Fruit fly (Drosophila melanogaster): Measurements from ENCODE around the gene CG4872.

The CG4872 gene

dm6 chrX:16930465-16931286, 49.5 kb downstream of the CG4872 start (continued):
- TF ChIP-seq chn (GFP tag; optimal IDR thresholded peaks at IDR 0.05) (no peak), Fer3 (tag; optimal IDR thresholded peaks at IDR 0.05) (peak; percentile 73), Taf1 (GFP tag; IDR thresholded peaks at IDR 0.05) (peak; percentile 9; the same call in 1 of the 2 replicates), btn (GFP tag; optimal IDR thresholded peaks at IDR 0.05) (no peak), sisA (GFP tag; IDR thresholded peaks at IDR 0.05) (peak; percentile 71), sug (tag; optimal IDR thresholded peaks at IDR 0.05) (peak; percentile 37), CG9609 (GFP tag; optimal IDR thresholded peaks at IDR 0.05) (no peak), CG30020 (tag; optimal IDR thresholded peaks at IDR 0.05) (no peak), CG14710 (tag; optimal IDR thresholded peaks at IDR 0.05) (peak; percentile 49), CG31388 (GFP tag; optimal IDR thresholded peaks at IDR 0.05) (no peak), CG8944 (GFP tag; optimal IDR thresholded peaks at IDR 0.05) (no peak), slou (GFP tag; optimal IDR thresholded peaks at IDR 0.05) (peak; percentile 52), CG12236 (GFP tag; optimal IDR thresholded peaks at IDR 0.05) (no peak), CG2678 (tag; optimal IDR thresholded peaks at IDR 0.05) (peak; percentile 81), NK7.1 (GFP tag; optimal IDR thresholded peaks at IDR 0.05) (no peak), onecut (GFP tag; IDR thresholded peaks at IDR 0.05) (peak; percentile 35), Elba2 (GFP tag; optimal IDR thresholded peaks at IDR 0.05) (no peak), CG7839 (tag; optimal IDR thresholded peaks at IDR 0.05) (peak; percentile 77), Side (GFP tag; optimal IDR thresholded peaks at IDR 0.05) (no peak), usp (GFP tag; optimal IDR thresholded peaks at IDR 0.05) (no peak), CG34422 (GFP tag; IDR thresholded peaks at IDR 0.05) (peak; percentile 41; the same call in 1 of the 3 replicates), CG7928 (GFP tag; optimal IDR thresholded peaks at IDR 0.05) (peak; percentile 11), MESR4 (GFP tag; optimal IDR thresholded peaks at IDR 0.05) (no peak), tgo (GFP tag; IDR thresholded peaks at IDR 0.05) (peak; percentile 74), CG3281 (GFP tag; optimal IDR thresholded peaks at IDR 0.05) (peak; percentile 66), NC2β (GFP tag; optimal IDR thresholded peaks at IDR 0.05) (no peak), dati (GFP tag; IDR thresholded peaks at IDR 0.05) (no peak), Oaz (GFP tag; IDR thresholded peaks at IDR 0.05) (peak; percentile 55; the same call in 1 of the 2 replicates), CG18619 (GFP tag; optimal IDR thresholded peaks at IDR 0.05) (peak; percentile 31), CG18262 (tag; optimal IDR thresholded peaks at IDR 0.05) (peak; percentile 50), HLH4C (GFP tag; IDR thresholded peaks at IDR 0.05; ENCODE audit: partially characterized antibody) (no peak), CG4360 (GFP tag; IDR thresholded peaks at IDR 0.05) (no peak), tap (tag; optimal IDR thresholded peaks at IDR 0.05) (peak; percentile 37), CG31365 (tag; optimal IDR thresholded peaks at IDR 0.05) (no peak), hth (optimal IDR thresholded peaks at IDR 0.05) (no peak), CG17568 (GFP tag; optimal IDR thresholded peaks at IDR 0.05) (peak; percentile 34), CG10462 (GFP tag; optimal IDR thresholded peaks at IDR 0.05) (no peak), h (optimal IDR thresholded peaks at IDR 0.05) (no peak), luna (GFP tag; optimal IDR thresholded peaks at IDR 0.05) (no peak), CG13123 (GFP tag; optimal IDR thresholded peaks at IDR 0.05) (no peak), tin (GFP tag; optimal IDR thresholded peaks at IDR 0.05) (peak; percentile 68), CG11247 (GFP tag; IDR thresholded peaks at IDR 0.05) (peak; percentile 47), Dll (GFP tag; IDR thresholded peaks at IDR 0.05; ENCODE audit: partially characterized antibody) (no peak), CG12104 (GFP tag; optimal IDR thresholded peaks at IDR 0.05) (peak; percentile 50), Dip2 (GFP tag; IDR thresholded peaks at IDR 0.05) (no peak), z (GFP tag; IDR thresholded peaks at IDR 0.05) (no peak), Dref (GFP tag; IDR thresholded peaks at IDR 0.05) (no peak), gem (tag; optimal IDR thresholded peaks at IDR 0.05) (peak; percentile 94), CG4424 (GFP tag; optimal IDR thresholded peaks at IDR 0.05) (peak; percentile 64), ttk (GFP tag; IDR thresholded peaks at IDR 0.05) (peak; percentile 75), E2f1 (GFP tag; IDR thresholded peaks at IDR 0.05) (peak; percentile 62)
